Worm (Caenorhabditis elegans) whole organism, late embryonic: Measurements from ENCODE around the gene btb-9.

Source experiments
- K09A11.1 ChIP-seq: sonication (generic microtip); optimal IDR thresholded peaks from 2 replicates; lab custom pipeline; 2017; ENCODE audit warnings: antibody characterized with exemption, mild to moderate bottlenecking, missing genetic modification characterization, missing compliant biosample characterization; ENCODE audit not compliant: insufficient read depth
- ahr-1 ChIP-seq: sonication (generic microtip); optimal IDR thresholded peaks from 2 replicates; lab custom pipeline; 2016; ENCODE audit warnings: missing genetic modification characterization, missing compliant biosample characterization
- ama-1 ChIP-seq: fragments of 150-350 bp; optimal IDR thresholded peaks from 2 replicates; lab custom pipeline; 2014
- ceh-34 ChIP-seq: sonication (generic microtip); optimal IDR thresholded peaks from 2 replicates; lab custom pipeline; 2016; ENCODE audit warnings: mild to moderate bottlenecking, missing genetic modification characterization, missing compliant biosample characterization
- gmeb-2 ChIP-seq: sonication (generic microtip); optimal IDR thresholded peaks from 2 replicates; lab custom pipeline; 2016; ENCODE audit warnings: missing genetic modification characterization, inconsistent platforms, missing compliant biosample characterization
- pat-9 ChIP-seq: fragments of 200-800 bp; sonication (Bioruptor generic); optimal IDR thresholded peaks from 2 replicates; lab custom pipeline; 2018; ENCODE audit warnings: mild to moderate bottlenecking, missing genetic modification characterization, moderate library complexity, missing compliant biosample characterization
- pqm-1 ChIP-seq: sonication (generic microtip); optimal IDR thresholded peaks from 2 replicates; lab custom pipeline; 2016; ENCODE audit warnings: missing genetic modification characterization, missing compliant biosample characterization
- ref-2 ChIP-seq: sonication (generic microtip); optimal IDR thresholded peaks from 2 replicates; lab custom pipeline; 2016; ENCODE audit warnings: missing genetic modification characterization, missing compliant biosample characterization
- unc-3 ChIP-seq, 2 experiments: fragments of 200-800 bp in 1 of 2; sonication (Bioruptor generic) in 1 of 2; sonication (generic microtip) in 1 of 2; conservative IDR thresholded peaks in 1 of 2; optimal IDR thresholded peaks in 1 of 2; 2 replicates each; pipeline versions ENCODE4 v1.3.6 to Lab custom; 2016 to 2022; ENCODE audit warnings: missing compliant biosample characterization in 2 of 2, missing genetic modification characterization in 2 of 2, missing genetic modification reagents in 1 of 2

DNA sequence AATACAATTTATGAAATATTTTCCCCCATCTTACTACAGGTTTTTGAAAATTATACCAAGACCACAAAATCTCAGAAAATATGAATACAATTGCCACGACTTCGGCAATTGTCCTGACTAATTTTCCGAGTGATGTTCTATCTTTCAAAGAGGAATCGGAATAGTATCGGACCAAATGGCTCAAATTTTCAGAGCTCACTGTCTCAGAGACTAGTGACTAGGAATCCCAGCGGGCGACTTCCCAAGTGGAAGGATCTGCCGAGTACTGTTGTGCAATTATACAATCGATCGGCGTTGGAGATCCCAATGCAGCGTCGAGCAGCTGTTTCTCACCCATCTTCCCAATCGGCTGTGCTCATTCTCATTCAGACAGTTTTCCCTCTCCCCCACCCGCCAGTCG lies 2.6 kb upstream of the btb-9 start, which contains the start of gene F45C12.17:
- no peak for TF ChIP-seq gmeb-2 (tag; lab: Kevin White, UChicago)
- no peak for TF ChIP-seq ceh-34 (tag; lab: Kevin White, UChicago)
- TF ChIP-seq pat-9: no peak
- TF ChIP-seq unc-3 (GFP tag; conservative IDR thresholded peaks at IDR 0.05; lab: Robert Waterston, UW): no peak
- TF ChIP-seq unc-3 (tag; optimal IDR thresholded peaks at IDR 0.05; lab: Kevin White, UChicago): no peak
- TF ChIP-seq K09A11.1 (tag; lab: Kevin White, UChicago): no peak
- TF ChIP-seq ahr-1 (tag; lab: Kevin White, UChicago): no peak
- no peak for TF ChIP-seq pqm-1 (tag; lab: Kevin White, UChicago)
- no peak for TF ChIP-seq ref-2 (tag; lab: Kevin White, UChicago)
- no peak for TF ChIP-seq ama-1 (lab: Kevin White, UChicago)
